Fruit fly (Drosophila melanogaster) Kc167 (cell line): ENCODE data around the gene CG8516.

Experiments used
- Myc ChIP-seq: fragments of >200 bp; optimal IDR thresholded peaks from 2 replicates; lab custom pipeline; 2017; ENCODE audit warnings: missing external identifiers
- Sin3A ChIP-seq: fragments of >200 bp; optimal IDR thresholded peaks from 2 replicates; lab custom pipeline; 2018; ENCODE audit warnings: missing external identifiers
- h ChIP-seq: fragments of >200 bp; optimal IDR thresholded peaks from 3 replicates; lab custom pipeline; 2018; ENCODE audit warnings: missing external identifiers
- insv ChIP-seq: fragments of >200 bp; optimal IDR thresholded peaks from 3 replicates; lab custom pipeline; 2018; ENCODE audit warnings: missing external identifiers
- psq ChIP-seq: fragments of >200 bp; optimal IDR thresholded peaks from 2 replicates; lab custom pipeline; 2017; ENCODE audit warnings: missing external identifiers
- ttk ChIP-seq: sonication (Bioruptor generic); optimal IDR thresholded peaks from 2 replicates; lab custom pipeline; 2017; ENCODE audit warnings: missing external identifiers

DNA sequence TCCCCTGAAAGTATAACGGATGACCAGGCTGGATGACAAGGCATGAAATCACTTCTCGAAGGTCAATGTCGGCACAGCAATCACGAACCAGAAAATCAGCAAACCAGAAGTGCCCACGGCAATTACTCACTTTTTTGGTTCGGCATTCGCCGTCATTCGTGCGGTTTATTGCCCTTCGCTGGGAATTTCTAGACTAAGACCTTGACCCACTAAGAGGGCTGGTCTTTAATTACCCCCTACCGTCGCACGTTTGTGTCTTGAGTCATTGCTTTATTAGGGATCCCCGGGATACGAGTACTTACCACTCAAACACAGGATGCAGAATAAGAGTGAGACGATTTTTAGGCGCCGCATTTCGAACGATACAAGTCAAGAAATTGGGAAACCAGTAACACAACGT is 47.7 kb upstream of the CG8516 start:
- TF ChIP-seq Sin3A (no peak), Myc (lab: Kevin White, UChicago) (no peak), insv (lab: Kevin White, UChicago) (no peak), h (lab: Kevin White, UChicago) (no peak), ttk (lab: Kevin White, UChicago) (no peak), psq (lab: Kevin White, UChicago) (no peak)
